Fruit fly (Drosophila melanogaster) whole organism, embryonic: Measurements from ENCODE around the gene Cypl.
A peak's percentile ranks its signal among the peaks of the same experiment; 100 is the strongest.

Source experiments
- ATbp ChIP-seq: fragments of 200-800 bp; sonication (Bioruptor generic); optimal IDR thresholded peaks from 2 replicates; lab custom pipeline; 2017; ENCODE audit warnings: missing biosample characterization, mild to moderate bottlenecking, missing genetic modification characterization, missing genetic modification reagents
- B-H1 ChIP-seq: fragments of 200-800 bp; sonication (Bioruptor generic); IDR thresholded peaks from 3 replicates; pipeline ENCODE4 v1.3.6; 2022; ENCODE audit warnings: missing biosample characterization, missing genetic modification characterization
- C15 ChIP-seq: fragments of 200-800 bp; sonication (Bioruptor generic); IDR thresholded peaks from 3 replicates; pipeline ENCODE4 v1.3.6; 2022; ENCODE audit warnings: missing biosample characterization, missing genetic modification characterization
- CG10267 ChIP-seq: fragments of 200-800 bp; sonication (Bioruptor generic); optimal IDR thresholded peaks from 2 replicates; lab custom pipeline; 2018; ENCODE audit warnings: missing biosample characterization, mild to moderate bottlenecking, missing genetic modification characterization, moderate library complexity
- CG11247 ChIP-seq: fragments of 200-800 bp; sonication (Bioruptor generic); IDR thresholded peaks from 2 replicates; pipeline ENCODE4 v1.3.6; 2022; ENCODE audit warnings: missing biosample characterization, missing genetic modification characterization
- CG11560 ChIP-seq: fragments of 200-800 bp; sonication (Bioruptor generic); IDR thresholded peaks from 3 replicates; pipeline ENCODE4 v1.3.6; 2022; ENCODE audit warnings: missing biosample characterization, missing genetic modification characterization
- CG12104 ChIP-seq: fragments of 200-800 bp; sonication (Bioruptor generic); optimal IDR thresholded peaks from 3 replicates; lab custom pipeline; 2016; ENCODE audit warnings: missing biosample characterization, missing genetic modification characterization
- CG12769 ChIP-seq: fragments of 200-800 bp; sonication (Bioruptor generic); optimal IDR thresholded peaks from 2 replicates; lab custom pipeline; 2019; ENCODE audit warnings: missing biosample characterization, mild to moderate bottlenecking, missing genetic modification characterization, moderate library complexity
- CG13894 ChIP-seq: fragments of 200-800 bp; sonication (Bioruptor generic); optimal IDR thresholded peaks from 3 replicates; lab custom pipeline; 2018; ENCODE audit warnings: missing biosample characterization, mild to moderate bottlenecking, missing genetic modification characterization, moderate library complexity
- CG18262 ChIP-seq: fragments of 200-800 bp; optimal IDR thresholded peaks from 3 replicates; lab custom pipeline; 2019; ENCODE audit warnings: missing biosample characterization, mild to moderate bottlenecking, missing genetic modification characterization, moderate library complexity
- CG2199 ChIP-seq: fragments of 200-800 bp; sonication (Bioruptor generic); IDR thresholded peaks from 3 replicates; pipeline ENCODE4 v1.3.6; 2022; ENCODE audit warnings: missing biosample characterization, missing genetic modification characterization
- CG4617 ChIP-seq: fragments of 200-800 bp; sonication (Bioruptor generic); optimal IDR thresholded peaks from 3 replicates; lab custom pipeline; 2016; ENCODE audit warnings: missing biosample characterization, missing genetic modification characterization, borderline replicate concordance
- D ChIP-seq, 2 experiments: fragments of 200-800 bp in 1 of 2; fragments of >200 bp in 1 of 2; sonication (Bioruptor generic) in 1 of 2; optimal IDR thresholded peaks; 2 replicates in 1 of 2; 3 replicates in 1 of 2; lab custom pipeline; 2017; ENCODE audit warnings: mild to moderate bottlenecking in 1 of 2, missing biosample characterization in 1 of 2, missing genetic modification characterization in 1 of 2, missing genetic modification reagents in 1 of 2
- Dad ChIP-seq: fragments of 200-800 bp; sonication (Bioruptor generic); optimal IDR thresholded peaks from 3 replicates; lab custom pipeline; 2016; ENCODE audit warnings: missing biosample characterization, missing genetic modification characterization
- Drgx ChIP-seq: fragments of 200-800 bp; sonication (Bioruptor generic); IDR thresholded peaks from 2 replicates; pipeline ENCODE4 v1.3.6; 2022; ENCODE audit warnings: missing biosample characterization, missing genetic modification characterization
- HLH3B ChIP-seq: fragments of 200-800 bp; sonication (Bioruptor generic); IDR thresholded peaks from 2 replicates; pipeline ENCODE4 v1.3.6; 2022; ENCODE audit warnings: missing biosample characterization, missing genetic modification characterization
- Hey ChIP-seq: fragments of 200-800 bp; sonication (Bioruptor generic); optimal IDR thresholded peaks from 3 replicates; lab custom pipeline; 2018; ENCODE audit warnings: missing biosample characterization, mild to moderate bottlenecking, missing genetic modification characterization
- Hsf ChIP-seq: fragments of 200-800 bp; sonication (Bioruptor generic); optimal IDR thresholded peaks from 3 replicates; lab custom pipeline; 2016; ENCODE audit warnings: missing biosample characterization, missing genetic modification characterization
- Kr ChIP-seq: fragments of 200-800 bp; sonication (Bioruptor generic); optimal IDR thresholded peaks from 2 replicates; lab custom pipeline; 2017; ENCODE audit warnings: missing biosample characterization, mild to moderate bottlenecking, missing genetic modification characterization
- Lhr ChIP-seq: fragments of 200-800 bp; sonication (Bioruptor generic); optimal IDR thresholded peaks from 3 replicates; lab custom pipeline; 2017; ENCODE audit warnings: mild to moderate bottlenecking, missing biosample characterization, missing genetic modification reagents, missing genetic modification characterization
- MTF-1 ChIP-seq: fragments of 200-800 bp; sonication (Bioruptor generic); optimal IDR thresholded peaks from 2 replicates; lab custom pipeline; 2018; ENCODE audit warnings: missing biosample characterization, mild to moderate bottlenecking, missing genetic modification characterization, borderline replicate concordance
- Opbp ChIP-seq: fragments of 200-800 bp; sonication (Bioruptor generic); IDR thresholded peaks from 3 replicates; pipeline ENCODE4 v1.3.6; 2022; ENCODE audit warnings: missing biosample characterization, missing genetic modification characterization; ENCODE audit not compliant: partially characterized antibody
- Optix ChIP-seq: fragments of 200-800 bp; sonication (Bioruptor generic); IDR thresholded peaks from 3 replicates; pipeline ENCODE4 v1.3.6; 2022; ENCODE audit warnings: missing biosample characterization, missing genetic modification characterization
- Poxn ChIP-seq: fragments of 200-800 bp; sonication (Bioruptor generic); IDR thresholded peaks from 2 replicates; pipeline ENCODE4 v1.3.6; 2022; ENCODE audit warnings: missing biosample characterization, missing genetic modification characterization
- Rfx ChIP-seq: fragments of 200-800 bp; sonication (Bioruptor generic); IDR thresholded peaks from 2 replicates; pipeline ENCODE4 v1.3.6; 2022; ENCODE audit warnings: missing biosample characterization, missing genetic modification characterization
- Sin3A ChIP-seq: fragments of >200 bp; optimal IDR thresholded peaks from 2 replicates; lab custom pipeline; 2018
- Tbp ChIP-seq: fragments of >200 bp; optimal IDR thresholded peaks from 2 replicates; lab custom pipeline; 2018; ENCODE audit warnings: missing biosample characterization, missing genetic modification characterization
- YL-1 ChIP-seq: fragments of 200-800 bp; sonication (Bioruptor generic); optimal IDR thresholded peaks from 3 replicates; lab custom pipeline; 2017; ENCODE audit warnings: missing biosample characterization, mild to moderate bottlenecking, missing genetic modification characterization
- aop ChIP-seq: fragments of 200-800 bp; sonication (Bioruptor generic); IDR thresholded peaks from 2 replicates; pipeline ENCODE4 v1.3.6; 2022; ENCODE audit warnings: missing biosample characterization, missing genetic modification characterization
- ato ChIP-seq: fragments of 200-800 bp; sonication (Bioruptor generic); IDR thresholded peaks from 2 replicates; pipeline ENCODE4 v1.3.6; 2022; ENCODE audit warnings: missing biosample characterization, missing genetic modification characterization; ENCODE audit not compliant: partially characterized antibody
- cas ChIP-seq: fragments of 200-800 bp; sonication (Bioruptor generic); IDR thresholded peaks from 2 replicates; pipeline ENCODE4 v1.3.6; 2022; ENCODE audit warnings: missing biosample characterization, missing genetic modification characterization
- chinmo ChIP-seq: fragments of 200-800 bp; sonication (Bioruptor generic); IDR thresholded peaks from 4 replicates; pipeline ENCODE4 v1.3.6; 2022; ENCODE audit warnings: missing biosample characterization, missing genetic modification characterization; ENCODE audit not compliant: partially characterized antibody
- crc ChIP-seq: fragments of 200-800 bp; sonication (Bioruptor generic); optimal IDR thresholded peaks from 2 replicates; lab custom pipeline; 2016; ENCODE audit warnings: missing biosample characterization, missing genetic modification characterization
- crol ChIP-seq: fragments of 200-800 bp; sonication (Bioruptor generic); IDR thresholded peaks from 2 replicates; pipeline ENCODE4 v1.3.6; 2022; ENCODE audit warnings: missing biosample characterization, missing genetic modification characterization
- dpn ChIP-seq, 2 experiments: fragments of 200-800 bp; sonication (Bioruptor generic); optimal IDR thresholded peaks; 3 replicates each; lab custom pipeline; 2016; ENCODE audit warnings: missing biosample characterization in 2 of 2, missing genetic modification characterization in 2 of 2
- dysf ChIP-seq: fragments of 200-800 bp; sonication (Bioruptor generic); IDR thresholded peaks from 3 replicates; pipeline ENCODE4 v1.3.6; 2022; ENCODE audit warnings: missing biosample characterization, missing genetic modification characterization
- eve ChIP-seq, 2 experiments: fragments of >200 bp; optimal IDR thresholded peaks; 2 replicates each; lab custom pipeline; 2017; ENCODE audit warnings: missing biosample characterization in 2 of 2, missing genetic modification characterization in 2 of 2
- ftz-f1 ChIP-seq: fragments of 200-800 bp; sonication (Bioruptor generic); optimal IDR thresholded peaks from 2 replicates; lab custom pipeline; 2016; ENCODE audit warnings: missing biosample characterization, missing genetic modification characterization
- gcm2 ChIP-seq: fragments of 200-800 bp; sonication (Bioruptor generic); optimal IDR thresholded peaks from 2 replicates; lab custom pipeline; 2016; ENCODE audit warnings: missing biosample characterization, missing genetic modification characterization
- gt ChIP-seq: fragments of 200-800 bp; sonication (Bioruptor generic); IDR thresholded peaks from 2 replicates; pipeline ENCODE4 v1.3.6; 2022; ENCODE audit warnings: missing biosample characterization, missing genetic modification characterization
- ken ChIP-seq: fragments of 200-800 bp; sonication (Bioruptor generic); IDR thresholded peaks from 3 replicates; pipeline ENCODE4 v1.3.6; 2022; ENCODE audit warnings: missing biosample characterization, missing genetic modification characterization
- mirr ChIP-seq: fragments of 200-800 bp; sonication (Bioruptor generic); optimal IDR thresholded peaks from 3 replicates; lab custom pipeline; 2018; ENCODE audit warnings: missing biosample characterization, mild to moderate bottlenecking, missing genetic modification characterization
- onecut ChIP-seq: fragments of 200-800 bp; sonication (Bioruptor generic); IDR thresholded peaks from 2 replicates; pipeline ENCODE4 v1.3.6; 2022; ENCODE audit warnings: missing biosample characterization, missing genetic modification characterization
- psq ChIP-seq: fragments of 200-800 bp; sonication (Bioruptor generic); optimal IDR thresholded peaks from 2 replicates; lab custom pipeline; 2017; ENCODE audit warnings: missing biosample characterization, missing genetic modification characterization
- ro ChIP-seq: fragments of 200-800 bp; sonication (Bioruptor generic); IDR thresholded peaks from 2 replicates; pipeline ENCODE4 v1.3.6; 2022; ENCODE audit warnings: missing biosample characterization, missing genetic modification characterization
- scrt ChIP-seq: fragments of 200-800 bp; sonication (Bioruptor generic); optimal IDR thresholded peaks from 2 replicates; lab custom pipeline; 2018; ENCODE audit warnings: missing biosample characterization, mild to moderate bottlenecking, missing genetic modification characterization, moderate library complexity
- sd ChIP-seq: fragments of 200-800 bp; sonication (Bioruptor generic); optimal IDR thresholded peaks from 3 replicates; lab custom pipeline; 2018; ENCODE audit warnings: missing biosample characterization, mild to moderate bottlenecking, missing genetic modification characterization, moderate library complexity
- tna ChIP-seq: fragments of 200-800 bp; sonication (Bioruptor generic); IDR thresholded peaks from 2 replicates; pipeline ENCODE4 v1.3.6; 2022; ENCODE audit warnings: missing biosample characterization, missing genetic modification characterization; ENCODE audit not compliant: partially characterized antibody

Gene Cypl

dm6 chr3L:557294-557693 is 14.6 kb upstream of the Cypl start (continued):
- TF ChIP-seq Kr (GFP tag; lab: Kevin White, UChicago) (no peak), ATbp (peak; percentile 10), YL-1 (no peak), gt (GFP tag; lab: Robert Waterston, UW) (no peak), crc (GFP tag; lab: Kevin White, UChicago) (no peak), CG2199 (GFP tag; lab: Robert Waterston, UW) (0 out of 3 replicates have a peak, but pooled peaks have one; percentile 16), ato (GFP tag; lab: Robert Waterston, UW) (no peak), tna (GFP tag; lab: Robert Waterston, UW) (no peak), D (optimal IDR thresholded peaks at IDR 0.05; lab: Kevin White, UChicago) (no peak), D (GFP tag; optimal IDR thresholded peaks at IDR 0.05; lab: Kevin White, UChicago) (no peak), dpn (GFP tag; optimal IDR thresholded peaks at IDR 0.05; lab: Kevin White, UChicago) (peak; percentile 39 to 67), scrt (GFP tag; lab: Kevin White, UChicago) (peak; percentile 19), Hsf (GFP tag; lab: Kevin White, UChicago) (peak; percentile 25), HLH3B (GFP tag; lab: Robert Waterston, UW) (peak; percentile 39; the same call in 1 of the 2 replicates), eve (GFP tag; optimal IDR thresholded peaks at IDR 0.05; lab: Kevin White, UChicago) (no peak), Poxn (GFP tag; lab: Robert Waterston, UW) (peak; percentile 42; the same call in 1 of the 2 replicates), MTF-1 (no peak), CG4617 (GFP tag; lab: Kevin White, UChicago) (no peak), Tbp (GFP tag; lab: Kevin White, UChicago) (no peak), onecut (GFP tag; lab: Robert Waterston, UW) (peak; percentile 27), Optix (GFP tag; lab: Robert Waterston, UW) (no peak), Rfx (GFP tag; lab: Robert Waterston, UW) (peak; percentile 90), Hey (tag; lab: Kevin White, UChicago) (no peak), ken (GFP tag; lab: Robert Waterston, UW) (peak; percentile 57; the same call in 1 of the 3 replicates), gcm2 (GFP tag; lab: Kevin White, UChicago) (no peak), cas (GFP tag; lab: Robert Waterston, UW) (peak; percentile 33; the same call in 1 of the 2 replicates), ro (GFP tag; lab: Robert Waterston, UW) (0 out of 2 replicates have a peak, but pooled peaks have one; percentile 15)

dm6 chr3L:555898-556540 is 13.3 kb upstream of the Cypl start:
- TF ChIP-seq psq (no peak), Drgx (GFP tag; lab: Robert Waterston, UW) (peak; percentile 42; the same call in 1 of the 2 replicates), crol (GFP tag; lab: Robert Waterston, UW) (peak; percentile 44; the same call in 1 of the 2 replicates), CG11247 (GFP tag; lab: Robert Waterston, UW) (no peak)

dm6 chr3L:555326-555725 is 12.6 kb upstream of the Cypl start:
- TF ChIP-seq Lhr (GFP tag; lab: Kevin White, UChicago) (no peak), CG11560 (no peak), Dad (no peak), Sin3A (lab: Kevin White, UChicago) (no peak), sd (tag; lab: Kevin White, UChicago) (peak; percentile 47), Drgx (GFP tag; lab: Robert Waterston, UW) (no peak), Opbp (GFP tag; lab: Robert Waterston, UW) (no peak), C15 (no peak), CG12104 (no peak), B-H1 (GFP tag; lab: Robert Waterston, UW) (no peak), aop (GFP tag; lab: Robert Waterston, UW) (no peak), CG10267 (tag; lab: Kevin White, UChicago) (no peak), ftz-f1 (GFP tag; lab: Kevin White, UChicago) (no peak), CG18262 (tag; lab: Kevin White, UChicago) (no peak), chinmo (GFP tag; lab: Robert Waterston, UW) (peak; percentile 82; the same call in 1 of the 4 replicates), Poxn (GFP tag; lab: Robert Waterston, UW) (no peak), dysf (GFP tag; lab: Robert Waterston, UW) (no peak), CG12769 (tag; lab: Kevin White, UChicago) (peak; percentile 17), mirr (peak; percentile 9), CG13894 (peak; percentile 51)
